Worm (Caenorhabditis elegans): ENCODE results near the gene C54C6.7.

The C54C6.7 gene

DNA sequence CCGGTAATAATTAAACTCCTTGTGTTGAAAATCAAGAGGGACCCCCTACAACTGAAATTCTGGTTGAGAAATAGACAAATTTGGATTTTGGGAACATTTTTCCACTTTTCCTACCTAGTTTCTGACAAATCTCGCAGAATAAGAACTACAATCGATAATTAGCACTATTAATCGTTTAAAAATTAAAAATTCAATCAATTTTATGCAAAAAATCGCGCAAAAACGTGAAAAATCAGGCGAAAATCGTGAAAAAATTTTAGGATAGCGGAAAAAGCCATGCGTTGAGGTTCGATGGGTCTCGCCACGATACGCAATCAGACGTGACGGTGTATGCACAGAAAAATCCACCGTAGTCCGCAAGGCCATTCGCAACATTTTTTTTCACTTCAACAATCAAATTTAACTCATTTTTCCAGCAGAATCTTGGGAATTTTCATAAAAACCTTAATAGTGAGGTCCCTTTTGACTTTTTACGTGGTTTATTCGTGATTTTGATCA is 41.1 kb downstream of the C54C6.7 start, which contains the start of gene lias-1 (continued):
- TF ChIP-seq ceh-20 (GFP tag; IDR thresholded peaks at IDR 0.05) (no peak), snpc-1.2 (GFP tag; IDR thresholded peaks at IDR 0.05) (no peak), lin-13 (GFP tag; optimal IDR thresholded peaks at IDR 0.05) (peak; percentile 86)

DNA sequence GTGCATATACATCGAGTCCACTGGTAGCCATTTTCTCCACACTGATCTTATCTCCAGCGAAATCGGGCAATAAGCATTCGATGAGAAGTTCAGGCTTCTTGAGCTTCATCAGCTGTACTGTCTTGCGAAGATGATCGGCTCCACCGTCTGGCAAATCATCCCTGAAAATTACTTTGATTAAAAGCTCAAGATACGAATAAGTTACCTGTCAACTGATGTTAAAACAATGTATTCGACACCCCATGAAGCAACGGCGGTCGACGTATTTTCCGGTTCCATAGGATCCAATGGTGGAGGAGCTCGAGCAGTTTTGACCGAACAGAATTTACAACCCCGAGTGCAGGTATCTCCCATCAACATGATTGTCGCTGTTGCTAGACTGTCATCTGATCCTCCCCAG is 42.0 kb downstream of the C54C6.7 start:
- TF ChIP-seq aly-2 (tag; optimal IDR thresholded peaks at IDR 0.05) (no peak), aha-1 (tag) (peak; percentile 90), Y48G9A.11 (GFP tag; IDR thresholded peaks at IDR 0.05) (peak; percentile 30; the same call in 1 of the 2 replicates)

DNA sequence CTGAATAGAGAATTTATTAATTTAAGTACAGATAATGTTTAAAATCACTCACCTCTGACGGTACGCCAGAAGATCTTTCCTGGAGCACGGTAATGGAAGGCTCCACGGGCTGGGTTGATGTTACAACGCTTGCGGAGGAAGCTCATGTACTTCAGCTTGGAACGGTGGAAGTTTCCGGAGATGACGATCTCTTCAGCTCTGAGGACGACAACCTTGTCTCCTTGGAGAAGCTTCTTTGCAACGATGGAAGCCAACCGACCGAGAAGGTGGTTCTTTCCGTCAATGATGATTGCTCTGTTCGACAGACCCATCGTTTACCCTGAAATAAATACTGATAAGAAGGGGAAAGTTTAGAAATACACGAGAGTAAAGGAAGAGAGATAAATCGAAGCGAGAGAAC is 42.9 kb downstream of the C54C6.7 start, which contains the start of gene rpl-16:
Gene rpl-16, minus strand, starts transcription at position 319 of the 400 bp plus-strand sequence.
- TF ChIP-seq nhr-41 (GFP tag; IDR thresholded peaks at IDR 0.05) (no peak), snpc-4 (tag; optimal IDR thresholded peaks at IDR 0.05) (no peak), nhr-28 (tag; optimal IDR thresholded peaks at IDR 0.05) (no peak), ceh-44 (GFP tag; IDR thresholded peaks at IDR 0.05) (no peak), nhr-111 (GFP tag; optimal IDR thresholded peaks at IDR 0.05) (no peak), Y48G9A.11 (GFP tag; IDR thresholded peaks at IDR 0.05) (no peak), nhr-237 (tag; optimal IDR thresholded peaks at IDR 0.05) (no peak), ZK337.2 (GFP tag; IDR thresholded peaks at IDR 0.05) (0 out of 2 replicates have a peak, but pooled peaks have one; percentile 4), ceh-20 (GFP tag; IDR thresholded peaks at IDR 0.05) (no peak), nhr-76 (tag; optimal IDR thresholded peaks at IDR 0.05) (no peak), nhr-77 (tag; optimal IDR thresholded peaks at IDR 0.05) (no peak), arid-1 (GFP tag; conservative IDR thresholded peaks at IDR 0.05) (no peak), ceh-82 (tag; optimal IDR thresholded peaks at IDR 0.05) (no peak), nhr-102 (tag; optimal IDR thresholded peaks at IDR 0.05) (no peak), unc-130 (GFP tag; optimal IDR thresholded peaks at IDR 0.05) (no peak), nhr-6 (tag; optimal IDR thresholded peaks at IDR 0.05) (no peak), mes-2 (tag; optimal IDR thresholded peaks at IDR 0.05; ENCODE audit: poor library complexity, severe bottlenecking) (no peak), dve-1 (tag; optimal IDR thresholded peaks at IDR 0.05; ENCODE audit: insufficient read depth) (no peak), lim-7 (GFP tag; IDR thresholded peaks at IDR 0.05) (no peak), Y105C5A.15 (GFP tag; IDR thresholded peaks at IDR 0.05) (no peak), ces-1 (GFP tag; optimal IDR thresholded peaks at IDR 0.05) (no peak), jun-1 (tag; optimal IDR thresholded peaks at IDR 0.05) (no peak), lin-13 (GFP tag; optimal IDR thresholded peaks at IDR 0.05) (peak; percentile 27), lin-29 (GFP tag; IDR thresholded peaks at IDR 0.05) (no peak), duxl-1 (tag; optimal IDR thresholded peaks at IDR 0.05; ENCODE audit: poor library complexity) (no peak), dmd-8 (GFP tag; IDR thresholded peaks at IDR 0.05) (no peak), pha-4 (GFP tag; IDR thresholded peaks at IDR 0.05) (no peak), pha-4 (tag; optimal IDR thresholded peaks at IDR 0.05) (no peak), madf-5 (GFP tag; IDR thresholded peaks at IDR 0.05) (0 out of 4 replicates have a peak, but pooled peaks of 1 of the 2 experiments have one; percentile 23), zag-1 (tag; optimal IDR thresholded peaks at IDR 0.05) (no peak), zfp-3 (GFP tag; conservative IDR thresholded peaks at IDR 0.05) (no peak), ctbp-1 (GFP tag; IDR thresholded peaks at IDR 0.05) (peak; percentile 63; the same call in 1 of the 2 replicates), lin-15B (tag; optimal IDR thresholded peaks at IDR 0.05) (no peak), ztf-7 (tag; optimal IDR thresholded peaks at IDR 0.05) (no peak), php-3 (GFP tag; IDR thresholded peaks at IDR 0.05) (peak; percentile 28; the same call in 1 of the 2 replicates), dpl-1 (GFP tag; optimal IDR thresholded peaks at IDR 0.05) (no peak), F44E2.7 (GFP tag; IDR thresholded peaks at IDR 0.05) (no peak), hlh-30 (tag; optimal IDR thresholded peaks at IDR 0.05; ENCODE audit: insufficient read depth) (no peak), unc-62 (GFP tag; optimal IDR thresholded peaks at IDR 0.05 in 1 of 2) (no peak), unc-62 (tag; optimal IDR thresholded peaks at IDR 0.05) (no peak), T20F7.1 (GFP tag; optimal IDR thresholded peaks at IDR 0.05) (no peak), snpc-1.2 (GFP tag; IDR thresholded peaks at IDR 0.05) (peak; percentile 61; the same call in 1 of the 2 replicates), nhr-25 (tag; optimal IDR thresholded peaks at IDR 0.05; ENCODE audit: borderline replicate concordance, insufficient read depth) (no peak), nhr-11 (tag; optimal IDR thresholded peaks at IDR 0.05) (no peak), daf-8 (GFP tag; IDR thresholded peaks at IDR 0.05) (no peak)

Data from whole organism, L4 larva.